Fruit fly (Drosophila melanogaster) S2 (cell line): ENCODE results near the gene Noc1.

Source experiments
- CG8478 ChIP-seq: fragments of >200 bp; optimal IDR thresholded peaks from 2 replicates; lab custom pipeline; 2018
- CTCF ChIP-seq, 2 experiments: fragments of >200 bp; optimal IDR thresholded peaks; 2 replicates each; lab custom pipeline; 2018

Noc1 gene

dm6 chr3L:11119901-11120418 is 45.4 kb downstream of the Noc1 start:
- TF ChIP-seq CG8478 (lab: Kevin White, UChicago) (no peak), CTCF (optimal IDR thresholded peaks at IDR 0.05; lab: Kevin White, UChicago) (no peak)

dm6 chr3L:11120419-11120958 is 45.9 kb downstream of the Noc1 start, which contains the start of the genes FoxK and mRpL2:
FoxK (minus strand) TSS chr3L:11120783.
mRpL2 (plus strand) TSS chr3L:11120847.
- TF ChIP-seq CG8478 (lab: Kevin White, UChicago): no peak
- TF ChIP-seq CTCF (optimal IDR thresholded peaks at IDR 0.05; lab: Kevin White, UChicago): peak; percentile 44 to 51

- TF ChIP-seq CG8478 (lab: Kevin White, UChicago) (no peak), CTCF (optimal IDR thresholded peaks at IDR 0.05; lab: Kevin White, UChicago) (peak; percentile 96)
Measured at dm6 chr3L:11123088-11123487, 48.5 kb downstream of the Noc1 start, which contains the start of the genes Ufd1 and NaPi-III. Ufd1 (minus strand) TSS chr3L:11123216. NaPi-III (plus strand) TSS chr3L:11123348.

- TF ChIP-seq CG8478 (lab: Kevin White, UChicago) (no peak), CTCF (optimal IDR thresholded peaks at IDR 0.05; lab: Kevin White, UChicago) (no peak)
Measured at dm6 chr3L:11123598-11124284, 49.2 kb downstream of the Noc1 start.

dm6 chr3L:11124439-11124838 is 49.9 kb downstream of the Noc1 start:
- no peak for TF ChIP-seq CTCF (optimal IDR thresholded peaks at IDR 0.05; lab: Kevin White, UChicago)
- no peak for TF ChIP-seq CG8478 (lab: Kevin White, UChicago)

- no peak for TF ChIP-seq CG8478 (lab: Kevin White, UChicago)
- no peak for TF ChIP-seq CTCF (optimal IDR thresholded peaks at IDR 0.05; lab: Kevin White, UChicago)
Measured at dm6 chr3L:11124841-11125240, 50.3 kb downstream of the Noc1 start.

dm6 chr3L:11125636-11126532 is 51.3 kb downstream of the Noc1 start:
- TF ChIP-seq CTCF (optimal IDR thresholded peaks at IDR 0.05; lab: Kevin White, UChicago) (no peak), CG8478 (lab: Kevin White, UChicago) (no peak)
